Fruit fly (Drosophila melanogaster) whole organism, embryonic: Measurements from ENCODE around the gene CG8509.
A peak's percentile ranks its signal among the peaks of the same experiment; 100 is the strongest.

Source experiments
- Atf3 ChIP-seq: fragments of 200-800 bp; sonication (Bioruptor generic); optimal IDR thresholded peaks from 3 replicates; lab custom pipeline; 2016; ENCODE audit warnings: missing biosample characterization, missing genetic modification characterization
- Bgb ChIP-seq: fragments of 200-800 bp; sonication (Bioruptor generic); IDR thresholded peaks from 2 replicates; pipeline ENCODE4 v1.3.6; 2022; ENCODE audit warnings: missing biosample characterization, missing genetic modification characterization; ENCODE audit not compliant: partially characterized antibody
- CG10366 ChIP-seq: fragments of 200-800 bp; sonication (Bioruptor generic); IDR thresholded peaks from 2 replicates; pipeline ENCODE4 v1.3.6; 2022; ENCODE audit warnings: missing biosample characterization, missing genetic modification characterization
- CG11560 ChIP-seq: fragments of 200-800 bp; sonication (Bioruptor generic); IDR thresholded peaks from 3 replicates; pipeline ENCODE4 v1.3.6; 2022; ENCODE audit warnings: missing biosample characterization, missing genetic modification characterization
- CG1233 ChIP-seq: fragments of 200-800 bp; sonication (Bioruptor generic); optimal IDR thresholded peaks from 4 replicates; lab custom pipeline; 2018; ENCODE audit warnings: missing biosample characterization, mild to moderate bottlenecking, missing genetic modification characterization
- CG14441 ChIP-seq: fragments of 200-800 bp; sonication (Bioruptor generic); IDR thresholded peaks from 2 replicates; pipeline ENCODE4 v1.3.6; 2022; ENCODE audit warnings: missing biosample characterization, missing genetic modification characterization
- CG14710 ChIP-seq: fragments of 200-800 bp; sonication (Bioruptor generic); optimal IDR thresholded peaks from 3 replicates; lab custom pipeline; 2019; ENCODE audit warnings: missing biosample characterization, mild to moderate bottlenecking, missing genetic modification characterization, moderate library complexity
- CG15479 ChIP-seq: fragments of 200-800 bp; sonication (Bioruptor generic); optimal IDR thresholded peaks from 3 replicates; lab custom pipeline; 2019; ENCODE audit warnings: missing biosample characterization, mild to moderate bottlenecking, missing genetic modification characterization, moderate library complexity
- CG1832 ChIP-seq: fragments of 200-800 bp; sonication (Bioruptor generic); optimal IDR thresholded peaks from 2 replicates; lab custom pipeline; 2017; ENCODE audit warnings: missing biosample characterization, mild to moderate bottlenecking, missing genetic modification characterization, inconsistent platforms
- CG2199 ChIP-seq: fragments of 200-800 bp; sonication (Bioruptor generic); IDR thresholded peaks from 3 replicates; pipeline ENCODE4 v1.3.6; 2022; ENCODE audit warnings: missing biosample characterization, missing genetic modification characterization
- CG2202 ChIP-seq: fragments of 200-800 bp; sonication (Bioruptor generic); optimal IDR thresholded peaks from 2 replicates; lab custom pipeline; 2018; ENCODE audit warnings: missing biosample characterization, mild to moderate bottlenecking, missing genetic modification characterization
- CG31365 ChIP-seq: fragments of 200-800 bp; sonication (Bioruptor generic); optimal IDR thresholded peaks from 2 replicates; lab custom pipeline; 2018; ENCODE audit warnings: missing biosample characterization, mild to moderate bottlenecking, missing genetic modification characterization
- CG32772 ChIP-seq: fragments of 200-800 bp; sonication (Bioruptor generic); IDR thresholded peaks from 2 replicates; pipeline ENCODE4 v1.3.6; 2022; ENCODE audit warnings: missing biosample characterization, missing genetic modification characterization
- CG3281 ChIP-seq: fragments of 200-800 bp; sonication (Bioruptor generic); optimal IDR thresholded peaks from 3 replicates; lab custom pipeline; 2017; ENCODE audit warnings: missing biosample characterization, mild to moderate bottlenecking, missing genetic modification characterization
- CG6854 ChIP-seq: fragments of 200-800 bp; sonication (Bioruptor generic); optimal IDR thresholded peaks from 3 replicates; lab custom pipeline; 2017; ENCODE audit warnings: missing biosample characterization, mild to moderate bottlenecking, missing genetic modification characterization
- CG7556 ChIP-seq: fragments of 200-800 bp; sonication (Bioruptor generic); optimal IDR thresholded peaks from 2 replicates; lab custom pipeline; 2017; ENCODE audit warnings: missing biosample characterization, mild to moderate bottlenecking, missing genetic modification characterization
- CG7745 ChIP-seq: fragments of 200-800 bp; sonication (Bioruptor generic); optimal IDR thresholded peaks from 2 replicates; lab custom pipeline; 2018; ENCODE audit warnings: missing biosample characterization, mild to moderate bottlenecking, missing genetic modification characterization, moderate library complexity
- CG8765 ChIP-seq: fragments of 200-800 bp; sonication (Bioruptor generic); IDR thresholded peaks from 2 replicates; pipeline ENCODE4 v1.3.6; 2022; ENCODE audit warnings: missing biosample characterization, missing genetic modification characterization
- CoRest ChIP-seq: fragments of 200-800 bp; sonication (Bioruptor generic); optimal IDR thresholded peaks from 3 replicates; lab custom pipeline; 2018; ENCODE audit warnings: missing biosample characterization, mild to moderate bottlenecking, missing genetic modification characterization, moderate library complexity
- Dref ChIP-seq: fragments of 200-800 bp; sonication (Bioruptor generic); IDR thresholded peaks from 2 replicates; pipeline ENCODE4 v1.3.6; 2022; ENCODE audit warnings: missing biosample characterization, missing genetic modification characterization
- Drgx ChIP-seq: fragments of 200-800 bp; sonication (Bioruptor generic); IDR thresholded peaks from 2 replicates; pipeline ENCODE4 v1.3.6; 2022; ENCODE audit warnings: missing biosample characterization, missing genetic modification characterization
- HLH54F ChIP-seq: fragments of 200-800 bp; sonication (Bioruptor generic); optimal IDR thresholded peaks from 3 replicates; lab custom pipeline; 2016; ENCODE audit warnings: missing biosample characterization, missing genetic modification characterization
- HmgZ ChIP-seq: fragments of 200-800 bp; sonication (Bioruptor generic); optimal IDR thresholded peaks from 2 replicates; lab custom pipeline; 2018; ENCODE audit warnings: missing biosample characterization, mild to moderate bottlenecking, missing genetic modification characterization
- Hr78 ChIP-seq, 2 experiments: fragments of 200-800 bp in 1 of 2; fragments of >200 bp in 1 of 2; sonication (Bioruptor generic) in 1 of 2; optimal IDR thresholded peaks; 2 replicates each; lab custom pipeline; 2017 to 2019; ENCODE audit warnings: missing biosample characterization in 2 of 2, missing genetic modification characterization in 2 of 2, mild to moderate bottlenecking in 1 of 2, moderate library complexity in 1 of 2
- Ptx1 ChIP-seq: fragments of 200-800 bp; sonication (Bioruptor generic); IDR thresholded peaks from 2 replicates; pipeline ENCODE4 v1.3.6; 2022; ENCODE audit warnings: missing biosample characterization, missing genetic modification characterization
- ab ChIP-seq: fragments of 200-800 bp; sonication (Bioruptor generic); optimal IDR thresholded peaks from 2 replicates; lab custom pipeline; 2016; ENCODE audit warnings: missing biosample characterization, missing genetic modification characterization
- bbx ChIP-seq: fragments of 200-800 bp; sonication (Bioruptor generic); IDR thresholded peaks from 2 replicates; pipeline ENCODE4 v1.3.6; 2022; ENCODE audit warnings: missing biosample characterization, missing genetic modification characterization; ENCODE audit not compliant: partially characterized antibody
- en ChIP-seq: fragments of 200-800 bp; sonication (Bioruptor generic); optimal IDR thresholded peaks from 2 replicates; lab custom pipeline; 2016; ENCODE audit warnings: missing biosample characterization, missing genetic modification characterization
- fd96Cb ChIP-seq: fragments of 200-800 bp; sonication (Bioruptor generic); optimal IDR thresholded peaks from 2 replicates; lab custom pipeline; 2018; ENCODE audit warnings: missing biosample characterization, mild to moderate bottlenecking, missing genetic modification characterization, moderate library complexity
- ftz-f1 ChIP-seq: fragments of 200-800 bp; sonication (Bioruptor generic); optimal IDR thresholded peaks from 2 replicates; lab custom pipeline; 2016; ENCODE audit warnings: missing biosample characterization, missing genetic modification characterization
- gcm2 ChIP-seq: fragments of 200-800 bp; sonication (Bioruptor generic); optimal IDR thresholded peaks from 2 replicates; lab custom pipeline; 2016; ENCODE audit warnings: missing biosample characterization, missing genetic modification characterization
- ham ChIP-seq: fragments of 200-800 bp; sonication (Bioruptor generic); IDR thresholded peaks from 2 replicates; pipeline ENCODE4 v1.3.6; 2022; ENCODE audit warnings: missing biosample characterization, missing genetic modification characterization
- hth ChIP-seq: fragments of >200 bp; optimal IDR thresholded peaks from 2 replicates; lab custom pipeline; 2017; ENCODE audit warnings: inconsistent platforms
- lbe ChIP-seq: fragments of 200-800 bp; sonication (Bioruptor generic); optimal IDR thresholded peaks from 2 replicates; lab custom pipeline; 2016; ENCODE audit warnings: missing biosample characterization, mild to moderate bottlenecking, missing genetic modification characterization
- luna ChIP-seq: fragments of 200-800 bp; sonication (Bioruptor generic); optimal IDR thresholded peaks from 2 replicates; lab custom pipeline; 2016; ENCODE audit warnings: missing biosample characterization, missing genetic modification characterization
- mam ChIP-seq: fragments of 200-800 bp; sonication (Bioruptor generic); optimal IDR thresholded peaks from 3 replicates; lab custom pipeline; 2016; ENCODE audit warnings: missing biosample characterization, missing genetic modification characterization
- onecut ChIP-seq: fragments of 200-800 bp; sonication (Bioruptor generic); IDR thresholded peaks from 2 replicates; pipeline ENCODE4 v1.3.6; 2022; ENCODE audit warnings: missing biosample characterization, missing genetic modification characterization
- pan ChIP-seq, 4 experiments: fragments of >200 bp in 3 of 4; fragments of 200-800 bp in 1 of 4; sonication (Bioruptor generic) in 1 of 4; optimal IDR thresholded peaks in 3 of 4; IDR thresholded peaks in 1 of 4; 2 replicates each; pipeline versions ENCODE4 v1.3.6 to Lab custom; 2017 to 2022; ENCODE audit warnings: missing biosample characterization in 2 of 4, missing genetic modification characterization in 2 of 4, mixed read lengths in 1 of 4
- pfk ChIP-seq: fragments of 200-800 bp; sonication (Bioruptor generic); optimal IDR thresholded peaks from 2 replicates; lab custom pipeline; 2018; ENCODE audit warnings: missing biosample characterization, mild to moderate bottlenecking, missing genetic modification characterization, moderate library complexity
- pnt ChIP-seq: fragments of 200-800 bp; sonication (Bioruptor generic); optimal IDR thresholded peaks from 3 replicates; lab custom pipeline; 2016; ENCODE audit warnings: missing biosample characterization, missing genetic modification characterization
- pum ChIP-seq: fragments of 200-800 bp; sonication (Bioruptor generic); optimal IDR thresholded peaks from 2 replicates; lab custom pipeline; 2016; ENCODE audit warnings: missing biosample characterization, missing genetic modification characterization
- rib ChIP-seq: fragments of 200-800 bp; sonication (Bioruptor generic); IDR thresholded peaks from 2 replicates; pipeline ENCODE4 v1.3.6; 2022; ENCODE audit warnings: missing biosample characterization, missing genetic modification characterization
- stwl ChIP-seq: fragments of 200-800 bp; sonication (Bioruptor generic); optimal IDR thresholded peaks from 3 replicates; lab custom pipeline; 2018; ENCODE audit warnings: missing biosample characterization, mild to moderate bottlenecking, missing genetic modification characterization, moderate library complexity
- tap ChIP-seq: fragments of 200-800 bp; optimal IDR thresholded peaks from 3 replicates; lab custom pipeline; 2019; ENCODE audit warnings: missing biosample characterization, mild to moderate bottlenecking, missing genetic modification characterization, moderate library complexity
- trh ChIP-seq: fragments of 200-800 bp; sonication (Bioruptor generic); optimal IDR thresholded peaks from 2 replicates; lab custom pipeline; 2016; ENCODE audit warnings: missing biosample characterization, missing genetic modification characterization
- unpg ChIP-seq: fragments of 200-800 bp; sonication (Bioruptor generic); optimal IDR thresholded peaks from 3 replicates; lab custom pipeline; 2018; ENCODE audit warnings: missing biosample characterization, mild to moderate bottlenecking, missing genetic modification characterization, moderate library complexity
- vvl ChIP-seq: fragments of 200-800 bp; sonication (Bioruptor generic); IDR thresholded peaks from 2 replicates; pipeline ENCODE4 v1.3.6; 2022; ENCODE audit warnings: missing biosample characterization, missing genetic modification characterization
- wor ChIP-seq: fragments of 200-800 bp; sonication (Bioruptor generic); IDR thresholded peaks from 2 replicates; pipeline ENCODE4 v1.3.6; 2022; ENCODE audit warnings: missing biosample characterization, missing genetic modification characterization
- zfh1 ChIP-seq: fragments of 200-800 bp; sonication (Bioruptor generic); IDR thresholded peaks from 3 replicates; pipeline ENCODE4 v1.3.6; 2022; ENCODE audit warnings: missing biosample characterization, missing genetic modification characterization

CG8509 gene

dm6 chrX:15859869-15860268, 50.5 kb downstream of the CG8509 start, which contains the start of gene Gbeta13F (continued):
- TF ChIP-seq CG14441 (peak; percentile 19; the same call in 1 of the 2 replicates), CoRest (peak; percentile 0)

dm6 chrX:15860479-15860878, 51.1 kb downstream of the CG8509 start:
- no peak for TF ChIP-seq Atf3
- peak; percentile 37; the same call in 1 of the 2 replicates for TF ChIP-seq Dref
- peak; percentile 59 for TF ChIP-seq CG15479 (GFP tag; lab: Kevin White, UChicago)
- no peak for TF ChIP-seq trh (GFP tag; lab: Kevin White, UChicago)
- TF ChIP-seq Hr78 (GFP tag; optimal IDR thresholded peaks at IDR 0.05; lab: Kevin White, UChicago) = no peak
- TF ChIP-seq Bgb = peak; percentile 56; the same call in 1 of the 2 replicates
- TF ChIP-seq hth (lab: Kevin White, UChicago) = no peak
- TF ChIP-seq CG2202 = no peak
- no peak for TF ChIP-seq pum (GFP tag; lab: Kevin White, UChicago)
- no peak for TF ChIP-seq mam (GFP tag; lab: Kevin White, UChicago)
- TF ChIP-seq vvl (GFP tag; lab: Robert Waterston, UW) = peak; percentile 49
- TF ChIP-seq lbe (GFP tag; lab: Kevin White, UChicago) = no peak
- TF ChIP-seq ftz-f1 = no peak
- no peak for TF ChIP-seq ham (GFP tag; lab: Robert Waterston, UW)
- 0 out of 3 replicates have a peak, but pooled peaks have one; percentile 31 for TF ChIP-seq zfh1 (GFP tag; lab: Robert Waterston, UW)
- no peak for TF ChIP-seq CG10366 (GFP tag; lab: Robert Waterston, UW)
- peak; percentile 82 for TF ChIP-seq CG2199 (GFP tag; lab: Robert Waterston, UW)
- no peak for TF ChIP-seq pan (optimal IDR thresholded peaks at IDR 0.05; lab: Kevin White, UChicago)
- peak in 1 of 2 experiments; percentile 69 for TF ChIP-seq pan (GFP tag; optimal IDR thresholded peaks at IDR 0.05 in 1 of 2, IDR thresholded peaks at IDR 0.05 in 1 of 2)
- no peak for TF ChIP-seq tap
- peak; percentile 99 for TF ChIP-seq CG1832
- peak; percentile 53; the same call in 1 of the 2 replicates for TF ChIP-seq rib (GFP tag; lab: Robert Waterston, UW)
- peak; percentile 91 for TF ChIP-seq CG32772 (GFP tag; lab: Robert Waterston, UW)
- TF ChIP-seq onecut (GFP tag; lab: Robert Waterston, UW) = peak; percentile 93
- no peak for TF ChIP-seq luna
- TF ChIP-seq HLH54F (GFP tag; lab: Kevin White, UChicago) = no peak
- TF ChIP-seq CG11560 (tag; lab: Robert Waterston, UW) = no peak
- no peak for TF ChIP-seq gcm2 (GFP tag; lab: Kevin White, UChicago)
- TF ChIP-seq CG7745 (tag; lab: Kevin White, UChicago) = no peak
- no peak for TF ChIP-seq en
- TF ChIP-seq CG1233 (GFP tag; lab: Kevin White, UChicago) = no peak
- TF ChIP-seq unpg = peak; percentile 11
- TF ChIP-seq CG31365 (tag; lab: Kevin White, UChicago) = no peak
- TF ChIP-seq fd96Cb (tag; lab: Kevin White, UChicago) = no peak
- no peak for TF ChIP-seq ab (GFP tag; lab: Kevin White, UChicago)
- TF ChIP-seq wor (GFP tag; lab: Robert Waterston, UW) = no peak
- no peak for TF ChIP-seq stwl (tag; lab: Kevin White, UChicago)
- TF ChIP-seq CG8765 (GFP tag; lab: Robert Waterston, UW) = 0 out of 2 replicates have a peak, but pooled peaks have one; percentile 21
- no peak for TF ChIP-seq pnt (GFP tag; lab: Kevin White, UChicago)
- TF ChIP-seq Ptx1 (GFP tag; lab: Robert Waterston, UW) = no peak
- no peak for TF ChIP-seq CG14710 (tag; lab: Kevin White, UChicago)
- TF ChIP-seq CG6854 (GFP tag; lab: Kevin White, UChicago) = no peak
- no peak for TF ChIP-seq pfk (GFP tag; lab: Kevin White, UChicago)
- peak; percentile 50 for TF ChIP-seq HmgZ (tag; lab: Kevin White, UChicago)
- TF ChIP-seq Drgx (GFP tag; lab: Robert Waterston, UW) = peak; percentile 58
- TF ChIP-seq bbx (GFP tag; lab: Robert Waterston, UW) = peak; percentile 31; the same call in 1 of the 2 replicates
- TF ChIP-seq CG7556 (GFP tag; lab: Kevin White, UChicago) = no peak
- no peak for TF ChIP-seq CG3281 (GFP tag; lab: Kevin White, UChicago)
